Fruit fly (Drosophila melanogaster): ENCODE measurements around the gene Pfdn1.

Gene Pfdn1

DNA sequence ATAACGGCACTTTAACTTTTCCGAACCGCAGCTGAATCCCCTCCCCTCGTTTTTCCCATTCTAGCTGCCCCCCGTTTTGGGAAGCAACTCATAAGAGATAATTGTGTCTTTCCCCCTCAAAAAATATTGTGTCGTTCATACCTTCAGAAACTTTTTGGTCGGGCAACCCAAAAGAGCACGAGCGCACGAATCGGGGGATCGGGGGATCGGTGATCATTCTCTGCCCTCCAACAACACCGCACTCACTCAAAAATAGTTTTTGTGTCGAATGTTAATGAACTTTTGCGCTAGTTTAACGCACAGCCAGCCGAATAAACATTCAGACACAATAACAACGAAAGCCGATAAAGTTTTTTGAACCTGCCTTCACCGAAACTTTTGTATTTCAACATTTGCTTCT, 21.5 kb downstream of the Pfdn1 start (continued):
- peak; percentile 86; the same call in 2 of the 4 replicates for TF ChIP-seq chinmo (GFP tag; IDR thresholded peaks at IDR 0.05; ENCODE audit: partially characterized antibody)
- no peak for TF ChIP-seq Doc3 (GFP tag; IDR thresholded peaks at IDR 0.05; ENCODE audit: partially characterized antibody)
- TF ChIP-seq Mrtf (GFP tag; IDR thresholded peaks at IDR 0.05), result no peak
- TF ChIP-seq nerfin-1 (tag; optimal IDR thresholded peaks at IDR 0.05), result no peak
- TF ChIP-seq Adf1 (GFP tag; IDR thresholded peaks at IDR 0.05), result peak; percentile 59; the same call in 1 of the 2 replicates
- TF ChIP-seq CG12236 (GFP tag; optimal IDR thresholded peaks at IDR 0.05), result no peak
- TF ChIP-seq CG11695 (GFP tag; IDR thresholded peaks at IDR 0.05), result no peak
- TF ChIP-seq maf-S (GFP tag; optimal IDR thresholded peaks at IDR 0.05), result no peak
- TF ChIP-seq Deaf1 (tag; optimal IDR thresholded peaks at IDR 0.05), result peak; percentile 84
- TF ChIP-seq inv (GFP tag; IDR thresholded peaks at IDR 0.05; ENCODE audit: partially characterized antibody), result no peak
- TF ChIP-seq zf30C (GFP tag; optimal IDR thresholded peaks at IDR 0.05), result no peak
- TF ChIP-seq Bgb (GFP tag; IDR thresholded peaks at IDR 0.05; ENCODE audit: partially characterized antibody), result peak; percentile 16; the same call in 1 of the 2 replicates
- no peak for TF ChIP-seq unc-4 (GFP tag; IDR thresholded peaks at IDR 0.05; ENCODE audit: partially characterized antibody)
- TF ChIP-seq Dfd (GFP tag; optimal IDR thresholded peaks at IDR 0.05), result no peak
- TF ChIP-seq gt (GFP tag; IDR thresholded peaks at IDR 0.05), result no peak
- no peak for TF ChIP-seq CG17912 (GFP tag; optimal IDR thresholded peaks at IDR 0.05)
- no peak for TF ChIP-seq croc (GFP tag; conservative IDR thresholded peaks at IDR 0.05)
- TF ChIP-seq kni (GFP tag; optimal IDR thresholded peaks at IDR 0.05), result peak; percentile 87
- TF ChIP-seq Fer1 (GFP tag; optimal IDR thresholded peaks at IDR 0.05), result no peak
- peak; percentile 92 for TF ChIP-seq CG12769 (tag; optimal IDR thresholded peaks at IDR 0.05)
- no peak for TF ChIP-seq zen2 (GFP tag; IDR thresholded peaks at IDR 0.05; ENCODE audit: partially characterized antibody)
- TF ChIP-seq CG8478 (optimal IDR thresholded peaks at IDR 0.05), result no peak
- TF ChIP-seq chif (GFP tag; optimal IDR thresholded peaks at IDR 0.05), result no peak
- no peak for TF ChIP-seq gce (GFP tag; IDR thresholded peaks at IDR 0.05)
- TF ChIP-seq ham (GFP tag; IDR thresholded peaks at IDR 0.05), result no peak
- no peak for TF ChIP-seq sim (GFP tag; IDR thresholded peaks at IDR 0.05)
- no peak for TF ChIP-seq org-1 (GFP tag; optimal IDR thresholded peaks at IDR 0.05)
- no peak for TF ChIP-seq otp (GFP tag; IDR thresholded peaks at IDR 0.05)
- no peak for TF ChIP-seq CG10654 (GFP tag; optimal IDR thresholded peaks at IDR 0.05)
- no peak for TF ChIP-seq mld (GFP tag; IDR thresholded peaks at IDR 0.05; ENCODE audit: partially characterized antibody)
- no peak for TF ChIP-seq CG15601 (tag; optimal IDR thresholded peaks at IDR 0.05)
- no peak for TF ChIP-seq az2 (GFP tag; optimal IDR thresholded peaks at IDR 0.05)
- no peak for TF ChIP-seq CG17802 (tag; optimal IDR thresholded peaks at IDR 0.05)
- TF ChIP-seq dmrt11E (tag; optimal IDR thresholded peaks at IDR 0.05), result no peak
- TF ChIP-seq TFAM (GFP tag; optimal IDR thresholded peaks at IDR 0.05), result no peak
- TF ChIP-seq sisA (GFP tag; IDR thresholded peaks at IDR 0.05), result no peak
- TF ChIP-seq CG31441 (GFP tag; IDR thresholded peaks at IDR 0.05), result no peak
- no peak for TF ChIP-seq jing (GFP tag; optimal IDR thresholded peaks at IDR 0.05)
- no peak for TF ChIP-seq CG13424 (tag; optimal IDR thresholded peaks at IDR 0.05)
- TF ChIP-seq cg (GFP tag; optimal IDR thresholded peaks at IDR 0.05), result no peak
- TF ChIP-seq vvl (GFP tag; IDR thresholded peaks at IDR 0.05), result peak; percentile 19; the same call in 1 of the 2 replicates
- no peak for TF ChIP-seq hth (optimal IDR thresholded peaks at IDR 0.05)
- TF ChIP-seq abd-A (tag; optimal IDR thresholded peaks at IDR 0.05), result peak; percentile 75
- no peak for TF ChIP-seq B-H1 (GFP tag; IDR thresholded peaks at IDR 0.05)
- TF ChIP-seq Taf1 (GFP tag; IDR thresholded peaks at IDR 0.05), result no peak
- no peak for TF ChIP-seq CG9817 (tag; optimal IDR thresholded peaks at IDR 0.05)
- no peak for TF ChIP-seq CG8281 (tag; optimal IDR thresholded peaks at IDR 0.05)
- no peak for TF ChIP-seq ac (GFP tag; optimal IDR thresholded peaks at IDR 0.05)
- no peak for TF ChIP-seq ssp (GFP tag; IDR thresholded peaks at IDR 0.05)
- 0 out of 2 replicates have a peak, but pooled peaks have one; percentile 8 for TF ChIP-seq nerfin-2 (GFP tag; IDR thresholded peaks at IDR 0.05; ENCODE audit: partially characterized antibody)
- no peak for TF ChIP-seq dimm (GFP tag; IDR thresholded peaks at IDR 0.05)

Measured in whole organism, embryonic.